Worm (Caenorhabditis elegans) whole organism, L3 larva: ENCODE data around the gene Y39F10C.3.

Source experiments
- aly-2 ChIP-seq: fragments of 150-350 bp; optimal IDR thresholded peaks from 2 replicates; lab custom pipeline; 2014; ENCODE audit warnings: missing biosample characterization, missing genetic modification characterization
- ama-1 ChIP-seq: fragments of 150-350 bp; optimal IDR thresholded peaks from 2 replicates; lab custom pipeline; 2018
- ceh-16 ChIP-seq: sonication (generic microtip); optimal IDR thresholded peaks from 2 replicates; lab custom pipeline; 2017; ENCODE audit warnings: missing biosample characterization, missing genetic modification characterization
- ceh-28 ChIP-seq: fragments of 150-350 bp; optimal IDR thresholded peaks from 2 replicates; lab custom pipeline; 2014; ENCODE audit warnings: missing biosample characterization, missing genetic modification reagents, missing genetic modification characterization
- ceh-9 ChIP-seq: sonication (generic microtip); optimal IDR thresholded peaks from 2 replicates; lab custom pipeline; 2018; ENCODE audit warnings: missing biosample characterization, missing genetic modification characterization
- daf-12 ChIP-seq: fragments of 150-350 bp; optimal IDR thresholded peaks from 2 replicates; lab custom pipeline; 2014; ENCODE audit warnings: missing biosample characterization, missing genetic modification reagents, missing genetic modification characterization
- egl-27 ChIP-seq: sonication (generic microtip); optimal IDR thresholded peaks from 4 replicates; lab custom pipeline; 2017; ENCODE audit warnings: missing biosample characterization, missing genetic modification reagents, missing genetic modification characterization
- egl-5 ChIP-seq: fragments of 150-350 bp; optimal IDR thresholded peaks from 2 replicates; lab custom pipeline; 2017; ENCODE audit warnings: missing biosample characterization, missing genetic modification reagents, missing genetic modification characterization, inconsistent platforms
- elt-1 ChIP-seq: fragments of 150-350 bp; optimal IDR thresholded peaks from 2 replicates; lab custom pipeline; 2014; ENCODE audit warnings: missing biosample characterization, missing genetic modification characterization
- elt-2 ChIP-seq: sonication (generic microtip); optimal IDR thresholded peaks from 2 replicates; lab custom pipeline; 2016; ENCODE audit warnings: missing genetic modification reagents, mild to moderate bottlenecking, missing genetic modification characterization, missing compliant biosample characterization
- elt-3 ChIP-seq, 3 experiments: fragments of 150-350 bp in 1 of 3; sonication (generic microtip) in 2 of 3; optimal IDR thresholded peaks; 2 replicates in 2 of 3; 4 replicates in 1 of 3; lab custom pipeline; 2014 to 2017; ENCODE audit warnings: missing biosample characterization in 3 of 3, missing genetic modification characterization in 3 of 3
- eor-1 ChIP-seq, 2 experiments: fragments of 150-350 bp; optimal IDR thresholded peaks; 2 replicates each; lab custom pipeline; 2014 to 2018; ENCODE audit warnings: missing biosample characterization in 2 of 2, missing genetic modification characterization in 2 of 2
- fkh-10 ChIP-seq: sonication (generic microtip); optimal IDR thresholded peaks from 2 replicates; lab custom pipeline; 2017; ENCODE audit warnings: missing biosample characterization, missing genetic modification reagents, missing genetic modification characterization
- fos-1 ChIP-seq: fragments of 150-350 bp; optimal IDR thresholded peaks from 2 replicates; lab custom pipeline; 2014; ENCODE audit warnings: missing biosample characterization, missing genetic modification characterization
- jun-1 ChIP-seq: fragments of 150-350 bp; optimal IDR thresholded peaks from 2 replicates; lab custom pipeline; 2014; ENCODE audit warnings: missing biosample characterization, missing genetic modification reagents, missing genetic modification characterization
- lin-15B ChIP-seq: fragments of 150-350 bp; optimal IDR thresholded peaks from 2 replicates; lab custom pipeline; 2014; ENCODE audit warnings: missing biosample characterization, missing genetic modification characterization
- lin-39 ChIP-seq: fragments of 150-350 bp; optimal IDR thresholded peaks from 2 replicates; lab custom pipeline; 2018; ENCODE audit warnings: missing biosample characterization, missing genetic modification reagents, missing genetic modification characterization
- lsy-12 ChIP-seq: sonication (generic microtip); optimal IDR thresholded peaks from 2 replicates; lab custom pipeline; 2016; ENCODE audit warnings: mild to moderate bottlenecking, missing genetic modification characterization, missing compliant biosample characterization
- mdl-1 ChIP-seq: fragments of 150-350 bp; optimal IDR thresholded peaks from 2 replicates; lab custom pipeline; 2014; ENCODE audit warnings: missing biosample characterization, missing genetic modification characterization
- mml-1 ChIP-seq: fragments of 150-350 bp; sonication (generic microtip); optimal IDR thresholded peaks from 3 replicates; lab custom pipeline; 2014; ENCODE audit warnings: missing biosample characterization, missing genetic modification characterization
- nfya-1 ChIP-seq: sonication (generic microtip); optimal IDR thresholded peaks from 2 replicates; lab custom pipeline; 2017; ENCODE audit warnings: missing genetic modification characterization, mild to moderate bottlenecking, missing compliant biosample characterization, antibody characterized with exemption, moderate library complexity; ENCODE audit not compliant: insufficient read depth
- nhr-12 ChIP-seq: fragments of 150-350 bp; optimal IDR thresholded peaks from 2 replicates; lab custom pipeline; 2014; ENCODE audit warnings: missing biosample characterization, missing genetic modification characterization
- nhr-23 ChIP-seq: fragments of 150-350 bp; optimal IDR thresholded peaks from 2 replicates; lab custom pipeline; 2014; ENCODE audit warnings: missing biosample characterization, missing genetic modification reagents, missing genetic modification characterization
- nhr-237 ChIP-seq: fragments of 150-350 bp; optimal IDR thresholded peaks from 2 replicates; lab custom pipeline; 2014; ENCODE audit warnings: missing biosample characterization, missing genetic modification characterization
- nhr-25 ChIP-seq: sonication (generic microtip); optimal IDR thresholded peaks from 2 replicates; lab custom pipeline; 2017; ENCODE audit warnings: missing biosample characterization, missing genetic modification characterization
- nhr-28 ChIP-seq: fragments of 150-350 bp; optimal IDR thresholded peaks from 2 replicates; lab custom pipeline; 2014; ENCODE audit warnings: missing biosample characterization, missing genetic modification characterization
- nhr-43 ChIP-seq: sonication (generic microtip); optimal IDR thresholded peaks from 2 replicates; lab custom pipeline; 2016; ENCODE audit warnings: mild to moderate bottlenecking, missing genetic modification characterization, missing compliant biosample characterization; ENCODE audit not compliant: poor library complexity, severe bottlenecking
- nhr-67 ChIP-seq: fragments of 150-350 bp; optimal IDR thresholded peaks from 2 replicates; lab custom pipeline; 2014; ENCODE audit warnings: missing biosample characterization, missing genetic modification characterization
- nhr-76 ChIP-seq: fragments of 150-350 bp; sonication (generic microtip); optimal IDR thresholded peaks from 5 replicates; lab custom pipeline; 2014; ENCODE audit warnings: missing biosample characterization, missing genetic modification characterization
- nhr-77 ChIP-seq: fragments of 150-350 bp; optimal IDR thresholded peaks from 2 replicates; lab custom pipeline; 2014; ENCODE audit warnings: missing biosample characterization, missing genetic modification characterization
- pha-4 ChIP-seq: fragments of 150-350 bp; optimal IDR thresholded peaks from 2 replicates; lab custom pipeline; 2014; ENCODE audit warnings: missing biosample characterization, missing genetic modification reagents, missing genetic modification characterization
- pqm-1 ChIP-seq: fragments of 150-350 bp; optimal IDR thresholded peaks from 2 replicates; lab custom pipeline; 2017; ENCODE audit warnings: missing biosample characterization, missing genetic modification characterization, inconsistent platforms
- skn-1 ChIP-seq: fragments of 150-350 bp; optimal IDR thresholded peaks from 2 replicates; lab custom pipeline; 2014; ENCODE audit warnings: missing biosample characterization, missing genetic modification characterization
- snpc-4 ChIP-seq: fragments of 150-350 bp; optimal IDR thresholded peaks from 2 replicates; lab custom pipeline; 2014; ENCODE audit warnings: missing biosample characterization, missing genetic modification characterization
- unc-39 ChIP-seq: sonication (generic microtip); optimal IDR thresholded peaks from 4 replicates; lab custom pipeline; 2017; ENCODE audit warnings: missing biosample characterization, missing genetic modification characterization
- unc-62 ChIP-seq: fragments of 150-350 bp; sonication (generic microtip); optimal IDR thresholded peaks from 4 replicates; lab custom pipeline; 2014; ENCODE audit warnings: missing biosample characterization, missing genetic modification reagents, missing genetic modification characterization
- zag-1 ChIP-seq: fragments of 150-350 bp; optimal IDR thresholded peaks from 2 replicates; lab custom pipeline; 2014; ENCODE audit warnings: missing biosample characterization, missing genetic modification characterization
- ztf-11 ChIP-seq: fragments of 150-350 bp; optimal IDR thresholded peaks from 2 replicates; lab custom pipeline; 2014; ENCODE audit warnings: missing biosample characterization, missing genetic modification characterization
- ztf-4 ChIP-seq: fragments of 150-350 bp; optimal IDR thresholded peaks from 2 replicates; lab custom pipeline; 2014; ENCODE audit warnings: missing biosample characterization, missing genetic modification characterization

Y39F10C.3 gene

DNA sequence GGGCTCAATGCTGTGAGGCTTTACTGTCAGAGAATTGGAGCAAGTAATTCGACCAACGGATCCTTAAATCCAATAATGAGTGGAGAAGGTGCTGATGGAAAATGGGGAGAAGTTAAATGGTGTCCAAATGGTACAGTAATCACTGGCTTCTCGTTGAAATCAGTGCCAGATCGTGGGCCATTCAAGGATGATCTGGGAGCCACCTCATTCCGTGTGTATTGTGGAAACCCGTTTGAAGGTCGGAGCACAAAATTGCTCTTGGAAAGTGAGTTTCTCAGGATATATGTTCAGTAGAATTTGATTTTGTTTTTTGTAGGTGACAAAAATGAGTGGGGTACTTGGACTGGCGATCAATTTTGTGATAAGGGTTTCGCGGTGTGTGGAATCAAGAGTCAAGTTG, 1.6 kb downstream of the Y39F10C.3 start:
- no peak for TF ChIP-seq unc-62 (GFP tag; lab: Kevin White, UChicago)
- TF ChIP-seq nhr-28 (tag; lab: Kevin White, UChicago): no peak
- no peak for TF ChIP-seq fos-1 (tag; lab: Kevin White, UChicago)
- TF ChIP-seq mdl-1 (tag; lab: Kevin White, UChicago): no peak
- TF ChIP-seq ztf-4 (tag; lab: Kevin White, UChicago): no peak
- no peak for TF ChIP-seq skn-1 (tag; lab: Kevin White, UChicago)
- TF ChIP-seq aly-2: no peak
- TF ChIP-seq ama-1 (lab: Kevin White, UChicago): no peak
- TF ChIP-seq ceh-16: no peak
- no peak for TF ChIP-seq eor-1 (tag; optimal IDR thresholded peaks at IDR 0.05; lab: Kevin White, UChicago)
- no peak for TF ChIP-seq ceh-9 (tag; lab: Kevin White, UChicago)
- TF ChIP-seq pha-4 (tag; lab: Kevin White, UChicago): no peak

DNA sequence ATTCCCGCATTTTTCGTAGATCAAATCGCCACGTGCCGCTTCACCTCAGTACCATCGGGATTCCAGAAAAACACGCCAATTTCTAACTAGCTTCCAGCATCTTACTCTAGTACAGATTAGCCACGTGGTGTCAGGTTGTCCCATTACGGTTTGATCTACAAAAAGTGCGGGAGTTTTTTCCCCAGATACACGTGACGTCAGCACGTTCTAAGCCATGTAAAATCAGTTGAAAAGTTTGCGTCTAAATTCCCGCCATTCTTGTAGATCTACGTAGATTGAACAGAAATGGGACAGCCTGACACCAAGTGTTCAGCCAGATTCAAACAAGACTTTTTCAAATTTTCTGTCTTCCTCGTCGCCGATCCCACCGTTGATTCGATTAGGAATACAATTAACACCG, 4.4 kb downstream of the Y39F10C.3 start, which contains the start of gene T02H6.9:
Gene T02H6.9 (plus strand): TSS at position 301 of the 400 bp plus-strand sequence.
- TF ChIP-seq ama-1 (lab: Kevin White, UChicago) (no peak), nhr-25 (no peak), mml-1 (no peak), unc-39 (tag; lab: Kevin White, UChicago) (no peak), nfya-1 (tag; lab: Kevin White, UChicago) (no peak), elt-1 (no peak), mdl-1 (tag; lab: Kevin White, UChicago) (no peak), lin-15B (tag; lab: Kevin White, UChicago) (no peak), egl-27 (no peak), nhr-237 (tag; lab: Kevin White, UChicago) (no peak), zag-1 (tag; lab: Kevin White, UChicago) (no peak), ceh-9 (tag; lab: Kevin White, UChicago) (no peak), nhr-77 (tag; lab: Kevin White, UChicago) (no peak), nhr-67 (tag; lab: Kevin White, UChicago) (no peak)
- TF ChIP-seq, all 47 proteins: peak for 0

- TF ChIP-seq ceh-28 (tag; lab: Kevin White, UChicago) (no peak), unc-39 (tag; lab: Kevin White, UChicago) (no peak), egl-5 (tag; lab: Kevin White, UChicago) (no peak), fkh-10 (GFP tag; lab: Kevin White, UChicago) (no peak), lin-39 (no peak), mml-1 (no peak), elt-3 (tag; optimal IDR thresholded peaks at IDR 0.05; lab: Kevin White, UChicago) (no peak), nhr-43 (tag; lab: Kevin White, UChicago) (no peak), ztf-11 (no peak), nhr-77 (tag; lab: Kevin White, UChicago) (no peak), jun-1 (tag; lab: Kevin White, UChicago) (no peak), nhr-76 (no peak), nfya-1 (tag; lab: Kevin White, UChicago) (no peak), lsy-12 (tag; lab: Kevin White, UChicago) (no peak), pha-4 (tag; lab: Kevin White, UChicago) (no peak)
Observed at ce11 chrII:680612-681011, 6.4 kb downstream of the Y39F10C.3 start, which contains the start of the genes T02H6.10 and T02H6.8. Gene T02H6.10, minus strand, starts transcription at chrII:680712. Gene T02H6.8, plus strand, starts transcription at chrII:680832.

- TF ChIP-seq aly-2 (no peak), ceh-28 (tag; lab: Kevin White, UChicago) (no peak)
Observed at ce11 chrII:682326-682725, 8.1 kb downstream of the Y39F10C.3 start, which contains the start of gene T02H6.7. Gene T02H6.7, plus strand, starts transcription at chrII:682626.

DNA sequence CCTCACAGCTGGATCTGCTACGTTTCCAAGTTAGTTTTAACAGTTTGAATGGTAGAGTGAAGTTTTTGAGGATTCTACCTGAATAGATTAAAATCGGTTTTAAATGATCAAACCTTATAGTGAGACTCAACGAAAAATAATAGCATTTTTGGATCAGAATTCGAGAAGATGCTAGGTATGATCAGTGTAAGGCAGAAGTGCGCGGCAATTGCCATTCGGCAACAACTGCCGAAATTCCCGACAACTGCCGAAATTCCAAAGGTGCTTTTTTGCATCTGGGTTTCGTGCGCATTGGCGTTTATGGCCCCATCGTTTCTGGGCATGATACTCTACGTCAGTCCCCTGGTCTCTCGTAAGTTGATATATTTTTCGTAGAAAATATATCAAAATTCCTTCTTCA, 9.3 kb downstream of the Y39F10C.3 start, which contains the start of gene T02H6.6:
Gene T02H6.6 (plus strand): TSS at position 301 of the 400 bp plus-strand sequence.
- TF ChIP-seq pqm-1: no peak
- no peak for TF ChIP-seq mml-1
- no peak for TF ChIP-seq pha-4 (tag; lab: Kevin White, UChicago)
- no peak for TF ChIP-seq nhr-23
- no peak for TF ChIP-seq elt-2 (tag; lab: Kevin White, UChicago)
- no peak for TF ChIP-seq fkh-10 (GFP tag; lab: Kevin White, UChicago)
- TF ChIP-seq lsy-12 (tag; lab: Kevin White, UChicago): no peak
- no peak for TF ChIP-seq ztf-4 (tag; lab: Kevin White, UChicago)
- no peak for TF ChIP-seq snpc-4
- no peak for TF ChIP-seq daf-12
- TF ChIP-seq ztf-11: no peak
- no peak for TF ChIP-seq fos-1 (tag; lab: Kevin White, UChicago)
- TF ChIP-seq egl-27: no peak
- TF ChIP-seq lin-39: no peak
- TF ChIP-seq zag-1 (tag; lab: Kevin White, UChicago): no peak
- no peak for TF ChIP-seq unc-39 (tag; lab: Kevin White, UChicago)
- TF ChIP-seq nhr-12: no peak
